Fruit fly (Drosophila melanogaster): Measurements from ENCODE around the gene awd.

The awd gene

dm6 chr3R:31706895-31707238 lies 39.0 kb downstream of the awd start:
- TF ChIP-seq CG10348 (GFP tag; IDR thresholded peaks at IDR 0.05) (no peak), CG34367 (tag; optimal IDR thresholded peaks at IDR 0.05) (no peak), CG15710 (tag; optimal IDR thresholded peaks at IDR 0.05) (no peak), fd96Ca (GFP tag; IDR thresholded peaks at IDR 0.05) (no peak), Pif1B (GFP tag; optimal IDR thresholded peaks at IDR 0.05) (no peak), Snoo (tag; optimal IDR thresholded peaks at IDR 0.05) (no peak), CG17806 (tag; optimal IDR thresholded peaks at IDR 0.05) (peak; percentile 35), CG8301 (tag; optimal IDR thresholded peaks at IDR 0.05) (peak; percentile 32), CG12605 (GFP tag; IDR thresholded peaks at IDR 0.05) (no peak), Ets98B (GFP tag; IDR thresholded peaks at IDR 0.05) (no peak), EcR (GFP tag; optimal IDR thresholded peaks at IDR 0.05) (no peak), CG4496 (GFP tag; IDR thresholded peaks at IDR 0.05) (no peak), rn (GFP tag; IDR thresholded peaks at IDR 0.05) (no peak), D1 (tag; optimal IDR thresholded peaks at IDR 0.05) (no peak), gl (tag; optimal IDR thresholded peaks at IDR 0.05) (no peak), CG14655 (GFP tag; optimal IDR thresholded peaks at IDR 0.05) (peak; percentile 27), CG8159 (tag; optimal IDR thresholded peaks at IDR 0.05) (peak; percentile 52), CG9948 (tag; optimal IDR thresholded peaks at IDR 0.05) (peak; percentile 24), CG13204 (GFP tag; optimal IDR thresholded peaks at IDR 0.05) (no peak), CG32121 (GFP tag; IDR thresholded peaks at IDR 0.05) (no peak), Pif1A (GFP tag; optimal IDR thresholded peaks at IDR 0.05) (no peak)

dm6 chr3R:31706142-31706894 lies 39.6 kb downstream of the awd start:
- peak; percentile 77 for TF ChIP-seq CG9948 (tag; optimal IDR thresholded peaks at IDR 0.05)
- TF ChIP-seq Ets98B (GFP tag; IDR thresholded peaks at IDR 0.05): peak; percentile 73
- TF ChIP-seq rn (GFP tag; IDR thresholded peaks at IDR 0.05): peak; percentile 40; the same call in 1 of the 2 replicates
- TF ChIP-seq fd96Ca (GFP tag; IDR thresholded peaks at IDR 0.05): peak; percentile 85
- TF ChIP-seq CG8159 (tag; optimal IDR thresholded peaks at IDR 0.05): peak; percentile 51
- TF ChIP-seq CG32121 (GFP tag; IDR thresholded peaks at IDR 0.05): peak; percentile 42; the same call in 1 of the 2 replicates
- TF ChIP-seq CG17806 (tag; optimal IDR thresholded peaks at IDR 0.05): peak; percentile 62
- peak; percentile 58 for TF ChIP-seq Pif1B (GFP tag; optimal IDR thresholded peaks at IDR 0.05)
- peak; percentile 48 for TF ChIP-seq CG34367 (tag; optimal IDR thresholded peaks at IDR 0.05)
- peak; percentile 93 for TF ChIP-seq CG14655 (GFP tag; optimal IDR thresholded peaks at IDR 0.05)
- no peak for TF ChIP-seq D1 (tag; optimal IDR thresholded peaks at IDR 0.05)
- TF ChIP-seq CG8301 (tag; optimal IDR thresholded peaks at IDR 0.05): peak; percentile 86
- TF ChIP-seq CG4496 (GFP tag; IDR thresholded peaks at IDR 0.05): peak; percentile 87
- no peak for TF ChIP-seq Snoo (tag; optimal IDR thresholded peaks at IDR 0.05)
- TF ChIP-seq CG15710 (tag; optimal IDR thresholded peaks at IDR 0.05): peak; percentile 33
- peak; percentile 67 for TF ChIP-seq Pif1A (GFP tag; optimal IDR thresholded peaks at IDR 0.05)
- TF ChIP-seq CG13204 (GFP tag; optimal IDR thresholded peaks at IDR 0.05): no peak
- no peak for TF ChIP-seq CG10348 (GFP tag; IDR thresholded peaks at IDR 0.05)
- TF ChIP-seq gl (tag; optimal IDR thresholded peaks at IDR 0.05): peak; percentile 15
- peak; percentile 85 for TF ChIP-seq EcR (GFP tag; optimal IDR thresholded peaks at IDR 0.05)
- peak; percentile 82 for TF ChIP-seq CG12605 (GFP tag; IDR thresholded peaks at IDR 0.05)

- TF ChIP-seq Ets98B (GFP tag; IDR thresholded peaks at IDR 0.05) (no peak), Pif1A (GFP tag; optimal IDR thresholded peaks at IDR 0.05) (no peak), CG14655 (GFP tag; optimal IDR thresholded peaks at IDR 0.05) (peak; percentile 26), CG9948 (tag; optimal IDR thresholded peaks at IDR 0.05) (peak; percentile 8), CG17806 (tag; optimal IDR thresholded peaks at IDR 0.05) (peak; percentile 12), CG8159 (tag; optimal IDR thresholded peaks at IDR 0.05) (peak; percentile 1)
These were observed 41.2 kb downstream of the awd start for dm6 chr3R:31704524-31705215.

dm6 chr3R:31703370-31703769 lies 42.5 kb downstream of the awd start:
- TF ChIP-seq CG14655 (GFP tag; optimal IDR thresholded peaks at IDR 0.05) (peak; percentile 20), CG8159 (tag; optimal IDR thresholded peaks at IDR 0.05) (peak; percentile 22), CG17806 (tag; optimal IDR thresholded peaks at IDR 0.05) (peak; percentile 9), D1 (tag; optimal IDR thresholded peaks at IDR 0.05) (no peak), EcR (GFP tag; optimal IDR thresholded peaks at IDR 0.05) (peak; percentile 92)

dm6 chr3R:31701934-31702333 lies 43.9 kb downstream of the awd start:
- no peak for TF ChIP-seq CG32121 (GFP tag; IDR thresholded peaks at IDR 0.05)
- no peak for TF ChIP-seq CG9948 (tag; optimal IDR thresholded peaks at IDR 0.05)
- no peak for TF ChIP-seq CG12605 (GFP tag; IDR thresholded peaks at IDR 0.05)
- no peak for TF ChIP-seq CG34367 (tag; optimal IDR thresholded peaks at IDR 0.05)
- no peak for TF ChIP-seq D1 (tag; optimal IDR thresholded peaks at IDR 0.05)
- peak; percentile 54 for TF ChIP-seq EcR (GFP tag; optimal IDR thresholded peaks at IDR 0.05)
- TF ChIP-seq CG17806 (tag; optimal IDR thresholded peaks at IDR 0.05): no peak
- no peak for TF ChIP-seq CG10348 (GFP tag; IDR thresholded peaks at IDR 0.05)
- TF ChIP-seq CG15710 (tag; optimal IDR thresholded peaks at IDR 0.05): no peak
- no peak for TF ChIP-seq CG13204 (GFP tag; optimal IDR thresholded peaks at IDR 0.05)
- TF ChIP-seq CG14655 (GFP tag; optimal IDR thresholded peaks at IDR 0.05): no peak
- TF ChIP-seq CG4496 (GFP tag; IDR thresholded peaks at IDR 0.05): peak; percentile 77; the same call in 2 of the 3 replicates
- no peak for TF ChIP-seq Snoo (tag; optimal IDR thresholded peaks at IDR 0.05)
- no peak for TF ChIP-seq rn (GFP tag; IDR thresholded peaks at IDR 0.05)
- TF ChIP-seq Pif1B (GFP tag; optimal IDR thresholded peaks at IDR 0.05): no peak
- no peak for TF ChIP-seq fd96Ca (GFP tag; IDR thresholded peaks at IDR 0.05)
- TF ChIP-seq gl (tag; optimal IDR thresholded peaks at IDR 0.05): peak; percentile 29
- no peak for TF ChIP-seq CG8301 (tag; optimal IDR thresholded peaks at IDR 0.05)
- TF ChIP-seq CG8159 (tag; optimal IDR thresholded peaks at IDR 0.05): no peak
- TF ChIP-seq Pif1A (GFP tag; optimal IDR thresholded peaks at IDR 0.05): no peak

All from whole organism, pupa.